Fruit fly (Drosophila melanogaster) whole organism, prepupa: Measurements from ENCODE around the gene Lcp65Ag2.
"Not testable (repeated sequence)": the region's sequence is repeated elsewhere in the genome, so short reads cannot be mapped to it uniquely, and the experiment has no call there.

Experiments used
- CG15336 ChIP-seq: fragments of 200-800 bp; sonication (Bioruptor generic); IDR thresholded peaks from 2 replicates; pipeline ENCODE4 v1.3.6; 2022; ENCODE audit warnings: missing biosample characterization, missing genetic modification characterization
- CG8319 ChIP-seq: fragments of 200-800 bp; sonication (Bioruptor generic); optimal IDR thresholded peaks from 3 replicates; lab custom pipeline; 2016; ENCODE audit warnings: missing biosample characterization, missing genetic modification characterization
- Hr39 ChIP-seq: fragments of 200-800 bp; sonication (Bioruptor generic); optimal IDR thresholded peaks from 2 replicates; lab custom pipeline; 2016; ENCODE audit warnings: missing biosample characterization, missing genetic modification characterization
- Sox14 ChIP-seq: fragments of 200-800 bp; sonication (Bioruptor generic); optimal IDR thresholded peaks from 3 replicates; lab custom pipeline; 2016; ENCODE audit warnings: missing biosample characterization, missing genetic modification characterization
- cyc ChIP-seq: fragments of 200-800 bp; sonication (Bioruptor generic); optimal IDR thresholded peaks from 3 replicates; lab custom pipeline; 2016; ENCODE audit warnings: missing biosample characterization, missing genetic modification characterization
- fd85E ChIP-seq: fragments of 200-800 bp; sonication (Bioruptor generic); optimal IDR thresholded peaks from 3 replicates; lab custom pipeline; 2016; ENCODE audit warnings: missing biosample characterization, missing genetic modification characterization
- salr ChIP-seq, 2 experiments: fragments of 200-800 bp; sonication (Bioruptor generic); optimal IDR thresholded peaks; 3 replicates each; lab custom pipeline; 2016 to 2018; ENCODE audit warnings: missing biosample characterization in 2 of 2, missing genetic modification characterization in 2 of 2, mild to moderate bottlenecking in 1 of 2

- TF ChIP-seq cyc (GFP tag; lab: Kevin White, UChicago); salr (GFP tag; optimal IDR thresholded peaks at IDR 0.05; lab: Kevin White, UChicago); Sox14 (GFP tag; lab: Kevin White, UChicago); CG8319 (GFP tag; lab: Kevin White, UChicago); fd85E; CG15336 (GFP tag; lab: Robert Waterston, UW); Hr39 (GFP tag; lab: Kevin White, UChicago): not testable (repeated sequence)
Observed at dm6 chr3L:6149248-6149647, 15.9 kb upstream of the Lcp65Ag2 start, which contains the start of gene Lcp65Ab1.
